Worm (Caenorhabditis elegans) whole organism, L2 larva: ENCODE results near the gene srh-44.

Source experiments
- C34F6.9 ChIP-seq: fragments of 150-350 bp; optimal IDR thresholded peaks from 2 replicates; lab custom pipeline; 2014; ENCODE audit warnings: missing biosample characterization, missing genetic modification characterization
- R02D3.7 ChIP-seq: fragments of 150-350 bp; optimal IDR thresholded peaks from 2 replicates; lab custom pipeline; 2014; ENCODE audit warnings: missing biosample characterization, missing genetic modification characterization
- alr-1 ChIP-seq: fragments of 150-350 bp; optimal IDR thresholded peaks from 2 replicates; lab custom pipeline; 2014; ENCODE audit warnings: missing biosample characterization, missing genetic modification characterization
- ama-1 ChIP-seq: fragments of 150-350 bp; optimal IDR thresholded peaks from 2 replicates; lab custom pipeline; 2018; ENCODE audit warnings: inconsistent platforms
- elt-3 ChIP-seq: sonication (generic microtip); optimal IDR thresholded peaks from 2 replicates; lab custom pipeline; 2017; ENCODE audit warnings: missing biosample characterization, missing genetic modification characterization
- lsy-2 ChIP-seq, 2 experiments: fragments of 150-350 bp in 1 of 2; sonication (generic microtip) in 1 of 2; optimal IDR thresholded peaks; 2 replicates each; lab custom pipeline; 2014 to 2017; ENCODE audit warnings: missing biosample characterization in 2 of 2, missing genetic modification characterization in 2 of 2
- nhr-12 ChIP-seq: fragments of 150-350 bp; optimal IDR thresholded peaks from 2 replicates; lab custom pipeline; 2014; ENCODE audit warnings: missing biosample characterization, missing genetic modification characterization
- nhr-237 ChIP-seq: fragments of 150-350 bp; optimal IDR thresholded peaks from 2 replicates; lab custom pipeline; 2014; ENCODE audit warnings: missing biosample characterization, missing genetic modification characterization
- nhr-77 ChIP-seq: fragments of 150-350 bp; optimal IDR thresholded peaks from 2 replicates; lab custom pipeline; 2014; ENCODE audit warnings: missing biosample characterization, missing genetic modification characterization
- skn-1 ChIP-seq: sonication (generic microtip); optimal IDR thresholded peaks from 2 replicates; lab custom pipeline; 2017; ENCODE audit warnings: missing biosample characterization, missing genetic modification characterization
- unc-39 ChIP-seq: fragments of 150-350 bp; optimal IDR thresholded peaks from 2 replicates; lab custom pipeline; 2014; ENCODE audit warnings: missing biosample characterization, missing genetic modification characterization
- unc-62 ChIP-seq: fragments of 150-350 bp; optimal IDR thresholded peaks from 2 replicates; lab custom pipeline; 2014; ENCODE audit warnings: missing biosample characterization, missing genetic modification reagents, missing genetic modification characterization

- TF ChIP-seq nhr-77 (no peak), R02D3.7 (tag; lab: Kevin White, UChicago) (no peak), skn-1 (tag; lab: Kevin White, UChicago) (no peak), unc-62 (GFP tag; lab: Kevin White, UChicago) (no peak), nhr-237 (tag; lab: Kevin White, UChicago) (no peak), unc-39 (no peak), nhr-12 (tag; lab: Kevin White, UChicago) (no peak), C34F6.9 (tag; lab: Kevin White, UChicago) (no peak), lsy-2 (tag; optimal IDR thresholded peaks at IDR 0.05; lab: Kevin White, UChicago) (no peak), alr-1 (tag; lab: Kevin White, UChicago) (no peak), ama-1 (no peak), elt-3 (no peak)
Measured at ce11 chrII:11542958-11543357, 28.1 kb downstream of the srh-44 start.
